Fruit fly (Drosophila melanogaster) whole organism, embryonic: ENCODE data around the gene CG34338.

ENCODE experiments used
- Antp ChIP-seq: fragments of 200-800 bp; sonication (Bioruptor generic); optimal IDR thresholded peaks from 3 replicates; lab custom pipeline; 2016; ENCODE audit warnings: missing biosample characterization, missing genetic modification characterization
- Atf3 ChIP-seq: fragments of 200-800 bp; sonication (Bioruptor generic); optimal IDR thresholded peaks from 3 replicates; lab custom pipeline; 2016; ENCODE audit warnings: missing biosample characterization, missing genetic modification characterization
- Bteb2 ChIP-seq: fragments of 200-800 bp; sonication (Bioruptor generic); optimal IDR thresholded peaks from 2 replicates; lab custom pipeline; 2016; ENCODE audit warnings: missing biosample characterization, missing genetic modification characterization
- CG10267 ChIP-seq: fragments of 200-800 bp; sonication (Bioruptor generic); optimal IDR thresholded peaks from 2 replicates; lab custom pipeline; 2018; ENCODE audit warnings: missing biosample characterization, mild to moderate bottlenecking, missing genetic modification characterization, moderate library complexity
- CG11723 ChIP-seq: fragments of 200-800 bp; sonication (Bioruptor generic); optimal IDR thresholded peaks from 2 replicates; lab custom pipeline; 2017; ENCODE audit warnings: missing biosample characterization, mild to moderate bottlenecking, missing genetic modification characterization
- CG12219 ChIP-seq: fragments of 200-800 bp; sonication (Bioruptor generic); optimal IDR thresholded peaks from 3 replicates; lab custom pipeline; 2018; ENCODE audit warnings: missing biosample characterization, mild to moderate bottlenecking, missing genetic modification characterization
- CG14667 ChIP-seq: fragments of 200-800 bp; sonication (Bioruptor generic); IDR thresholded peaks from 2 replicates; pipeline ENCODE4 v1.3.6; 2022; ENCODE audit warnings: missing biosample characterization, missing genetic modification characterization
- CG1647 ChIP-seq: fragments of 200-800 bp; sonication (Bioruptor generic); optimal IDR thresholded peaks from 3 replicates; lab custom pipeline; 2016; ENCODE audit warnings: missing biosample characterization, missing genetic modification characterization
- CG17568 ChIP-seq: fragments of 200-800 bp; sonication (Bioruptor generic); optimal IDR thresholded peaks from 2 replicates; lab custom pipeline; 2018; ENCODE audit warnings: missing biosample characterization, mild to moderate bottlenecking, missing genetic modification characterization, moderate library complexity
- CG3281 ChIP-seq: fragments of 200-800 bp; sonication (Bioruptor generic); optimal IDR thresholded peaks from 3 replicates; lab custom pipeline; 2017; ENCODE audit warnings: missing biosample characterization, mild to moderate bottlenecking, missing genetic modification characterization
- CG33213 ChIP-seq: fragments of 200-800 bp; sonication (Bioruptor generic); optimal IDR thresholded peaks from 3 replicates; lab custom pipeline; 2016; ENCODE audit warnings: missing biosample characterization, missing genetic modification characterization
- CG3838 ChIP-seq: fragments of 200-800 bp; sonication (Bioruptor generic); optimal IDR thresholded peaks from 3 replicates; lab custom pipeline; 2016; ENCODE audit warnings: missing biosample characterization, missing genetic modification characterization
- CG43689 ChIP-seq: fragments of 200-800 bp; sonication (Bioruptor generic); IDR thresholded peaks from 2 replicates; pipeline ENCODE4 v1.3.6; 2022; ENCODE audit warnings: missing biosample characterization, missing genetic modification characterization
- CG5245 ChIP-seq: fragments of 200-800 bp; sonication (Bioruptor generic); optimal IDR thresholded peaks from 3 replicates; lab custom pipeline; 2016; ENCODE audit warnings: missing biosample characterization, missing genetic modification characterization
- CG6272 ChIP-seq: fragments of 200-800 bp; sonication (Bioruptor generic); IDR thresholded peaks from 2 replicates; pipeline ENCODE4 v1.3.6; 2022; ENCODE audit warnings: missing biosample characterization, missing genetic modification characterization
- CG6854 ChIP-seq: fragments of 200-800 bp; sonication (Bioruptor generic); optimal IDR thresholded peaks from 3 replicates; lab custom pipeline; 2017; ENCODE audit warnings: missing biosample characterization, mild to moderate bottlenecking, missing genetic modification characterization
- CG7928 ChIP-seq: fragments of 200-800 bp; sonication (Bioruptor generic); optimal IDR thresholded peaks from 2 replicates; lab custom pipeline; 2017; ENCODE audit warnings: missing biosample characterization, mild to moderate bottlenecking, missing genetic modification characterization
- CG8359 ChIP-seq: fragments of 200-800 bp; sonication (Bioruptor generic); optimal IDR thresholded peaks from 2 replicates; lab custom pipeline; 2017; ENCODE audit warnings: missing biosample characterization, mild to moderate bottlenecking, missing genetic modification characterization, borderline replicate concordance
- CG9609 ChIP-seq: fragments of 200-800 bp; sonication (Bioruptor generic); optimal IDR thresholded peaks from 3 replicates; lab custom pipeline; 2016; ENCODE audit warnings: missing biosample characterization, missing genetic modification characterization
- CTCF ChIP-seq: fragments of 200-800 bp; sonication (Bioruptor generic); optimal IDR thresholded peaks from 2 replicates; lab custom pipeline; 2017; ENCODE audit warnings: missing biosample characterization, mild to moderate bottlenecking, missing genetic modification characterization, moderate library complexity
- Chrac-16 ChIP-seq: fragments of 200-800 bp; sonication (Bioruptor generic); optimal IDR thresholded peaks from 3 replicates; lab custom pipeline; 2016; ENCODE audit warnings: missing biosample characterization, missing genetic modification characterization
- HLH54F ChIP-seq: fragments of 200-800 bp; sonication (Bioruptor generic); optimal IDR thresholded peaks from 3 replicates; lab custom pipeline; 2016; ENCODE audit warnings: missing biosample characterization, missing genetic modification characterization
- Hr51 ChIP-seq, 2 experiments: fragments of 200-800 bp; sonication (Bioruptor generic); optimal IDR thresholded peaks; 2 replicates in 1 of 2; 3 replicates in 1 of 2; lab custom pipeline; 2016 to 2018; ENCODE audit warnings: missing biosample characterization in 2 of 2, missing genetic modification characterization in 2 of 2, mild to moderate bottlenecking in 1 of 2, moderate library complexity in 1 of 2
- Kr ChIP-seq: fragments of 200-800 bp; sonication (Bioruptor generic); optimal IDR thresholded peaks from 2 replicates; lab custom pipeline; 2017; ENCODE audit warnings: missing biosample characterization, mild to moderate bottlenecking, missing genetic modification characterization
- MBD-R2 ChIP-seq: fragments of 200-800 bp; sonication (Bioruptor generic); IDR thresholded peaks from 2 replicates; pipeline ENCODE4 v1.3.6; 2022; ENCODE audit warnings: missing biosample characterization, missing genetic modification characterization
- Max ChIP-seq: fragments of 200-800 bp; sonication (Bioruptor generic); optimal IDR thresholded peaks from 2 replicates; lab custom pipeline; 2016; ENCODE audit warnings: missing biosample characterization, mild to moderate bottlenecking, missing genetic modification characterization
- Meics ChIP-seq: fragments of 200-800 bp; sonication (Bioruptor generic); optimal IDR thresholded peaks from 2 replicates; lab custom pipeline; 2017; ENCODE audit warnings: missing biosample characterization, mild to moderate bottlenecking, missing genetic modification characterization
- Pdp1 ChIP-seq, 2 experiments: fragments of 200-800 bp; sonication (Bioruptor generic); optimal IDR thresholded peaks; 3 replicates each; lab custom pipeline; 2016; ENCODE audit warnings: missing biosample characterization in 2 of 2, missing genetic modification characterization in 2 of 2, mild to moderate bottlenecking in 1 of 2, moderate library complexity in 1 of 2
- Ptx1 ChIP-seq: fragments of 200-800 bp; sonication (Bioruptor generic); IDR thresholded peaks from 2 replicates; pipeline ENCODE4 v1.3.6; 2022; ENCODE audit warnings: missing biosample characterization, missing genetic modification characterization
- ara ChIP-seq: fragments of 200-800 bp; sonication (Bioruptor generic); IDR thresholded peaks from 2 replicates; pipeline ENCODE4 v1.3.6; 2022; ENCODE audit warnings: missing biosample characterization, missing genetic modification characterization
- cas ChIP-seq: fragments of 200-800 bp; sonication (Bioruptor generic); IDR thresholded peaks from 2 replicates; pipeline ENCODE4 v1.3.6; 2022; ENCODE audit warnings: missing biosample characterization, missing genetic modification characterization
- da ChIP-seq: fragments of 200-800 bp; sonication (Bioruptor generic); optimal IDR thresholded peaks from 2 replicates; lab custom pipeline; 2016; ENCODE audit warnings: missing biosample characterization, missing genetic modification characterization
- exex ChIP-seq: fragments of 200-800 bp; sonication (Bioruptor generic); optimal IDR thresholded peaks from 4 replicates; lab custom pipeline; 2018; ENCODE audit warnings: missing biosample characterization, mild to moderate bottlenecking, missing genetic modification characterization, moderate library complexity
- fd3F ChIP-seq: fragments of 200-800 bp; sonication (Bioruptor generic); optimal IDR thresholded peaks from 2 replicates; lab custom pipeline; 2018; ENCODE audit warnings: missing biosample characterization, mild to moderate bottlenecking, missing genetic modification characterization, moderate library complexity
- gt ChIP-seq: fragments of 200-800 bp; sonication (Bioruptor generic); IDR thresholded peaks from 2 replicates; pipeline ENCODE4 v1.3.6; 2022; ENCODE audit warnings: missing biosample characterization, missing genetic modification characterization
- ken ChIP-seq: fragments of 200-800 bp; sonication (Bioruptor generic); IDR thresholded peaks from 3 replicates; pipeline ENCODE4 v1.3.6; 2022; ENCODE audit warnings: missing biosample characterization, missing genetic modification characterization
- knrl ChIP-seq: fragments of 200-800 bp; sonication (Bioruptor generic); IDR thresholded peaks from 3 replicates; pipeline ENCODE4 v1.3.6; 2022; ENCODE audit warnings: missing biosample characterization, missing genetic modification characterization; ENCODE audit not compliant: partially characterized antibody
- luna ChIP-seq: fragments of 200-800 bp; sonication (Bioruptor generic); optimal IDR thresholded peaks from 2 replicates; lab custom pipeline; 2016; ENCODE audit warnings: missing biosample characterization, missing genetic modification characterization
- mld ChIP-seq: fragments of 200-800 bp; sonication (Bioruptor generic); IDR thresholded peaks from 3 replicates; pipeline ENCODE4 v1.3.6; 2022; ENCODE audit warnings: missing biosample characterization, missing genetic modification characterization; ENCODE audit not compliant: partially characterized antibody
- nmo ChIP-seq: fragments of 200-800 bp; sonication (Bioruptor generic); optimal IDR thresholded peaks from 2 replicates; lab custom pipeline; 2018; ENCODE audit warnings: missing biosample characterization, mild to moderate bottlenecking, missing genetic modification characterization, moderate library complexity
- oc ChIP-seq: fragments of 200-800 bp; sonication (Bioruptor generic); optimal IDR thresholded peaks from 2 replicates; lab custom pipeline; 2018; ENCODE audit warnings: missing biosample characterization, mild to moderate bottlenecking, missing genetic modification characterization, moderate library complexity
- pan ChIP-seq, 4 experiments: fragments of >200 bp in 3 of 4; fragments of 200-800 bp in 1 of 4; sonication (Bioruptor generic) in 1 of 4; optimal IDR thresholded peaks in 3 of 4; IDR thresholded peaks in 1 of 4; 2 replicates each; pipeline versions ENCODE4 v1.3.6 to Lab custom; 2017 to 2022; ENCODE audit warnings: missing biosample characterization in 2 of 4, missing genetic modification characterization in 2 of 4, mixed read lengths in 1 of 4
- pfk ChIP-seq: fragments of 200-800 bp; sonication (Bioruptor generic); optimal IDR thresholded peaks from 2 replicates; lab custom pipeline; 2018; ENCODE audit warnings: missing biosample characterization, mild to moderate bottlenecking, missing genetic modification characterization, moderate library complexity
- so ChIP-seq: fragments of 200-800 bp; sonication (Bioruptor generic); IDR thresholded peaks from 3 replicates; pipeline ENCODE4 v1.3.6; 2022; ENCODE audit warnings: missing biosample characterization, missing genetic modification characterization
- sob ChIP-seq: fragments of 200-800 bp; sonication (Bioruptor generic); IDR thresholded peaks from 2 replicates; pipeline ENCODE4 v1.3.6; 2022; ENCODE audit warnings: missing biosample characterization, missing genetic modification characterization
- stwl ChIP-seq: fragments of 200-800 bp; sonication (Bioruptor generic); optimal IDR thresholded peaks from 3 replicates; lab custom pipeline; 2018; ENCODE audit warnings: missing biosample characterization, mild to moderate bottlenecking, missing genetic modification characterization, moderate library complexity
- trh ChIP-seq: fragments of 200-800 bp; sonication (Bioruptor generic); optimal IDR thresholded peaks from 2 replicates; lab custom pipeline; 2016; ENCODE audit warnings: missing biosample characterization, missing genetic modification characterization
- zen2 ChIP-seq: fragments of 200-800 bp; sonication (Bioruptor generic); IDR thresholded peaks from 3 replicates; pipeline ENCODE4 v1.3.6; 2022; ENCODE audit warnings: missing biosample characterization, missing genetic modification characterization; ENCODE audit not compliant: partially characterized antibody
- zfh2 ChIP-seq: fragments of 200-800 bp; sonication (Bioruptor generic); optimal IDR thresholded peaks from 2 replicates; lab custom pipeline; 2016; ENCODE audit warnings: missing biosample characterization, missing genetic modification characterization

The CG34338 gene

dm6 chrX:7728251-7729164, 40.0 kb upstream of the CG34338 start, which contains the start of the genes NELF-B and CG12155 (continued):
- no peak for TF ChIP-seq CG17568 (GFP tag; lab: Kevin White, UChicago)
- TF ChIP-seq pan (optimal IDR thresholded peaks at IDR 0.05; lab: Kevin White, UChicago), result no peak
- no peak for TF ChIP-seq pan (GFP tag; optimal IDR thresholded peaks at IDR 0.05 in 1 of 2, IDR thresholded peaks at IDR 0.05 in 1 of 2)
- peak; percentile 24 to 27 for TF ChIP-seq Pdp1 (GFP tag; optimal IDR thresholded peaks at IDR 0.05; lab: Kevin White, UChicago)
- TF ChIP-seq ken (GFP tag; lab: Robert Waterston, UW), result no peak
- TF ChIP-seq CG7928 (GFP tag; lab: Kevin White, UChicago), result no peak
- peak; percentile 61 for TF ChIP-seq Max (GFP tag; lab: Kevin White, UChicago)
- peak; percentile 52 for TF ChIP-seq CG3281 (GFP tag; lab: Kevin White, UChicago)
- no peak for TF ChIP-seq CG8359
- TF ChIP-seq Meics (GFP tag; lab: Kevin White, UChicago), result no peak
- no peak for TF ChIP-seq luna (GFP tag; lab: Kevin White, UChicago)
- no peak for TF ChIP-seq CG33213 (GFP tag; lab: Kevin White, UChicago)
- peak; percentile 23 for TF ChIP-seq fd3F
- no peak for TF ChIP-seq gt (GFP tag; lab: Robert Waterston, UW)
- TF ChIP-seq ara, result peak; percentile 21; the same call in 1 of the 2 replicates
- no peak for TF ChIP-seq CTCF (GFP tag; lab: Kevin White, UChicago)
- no peak; the same call in 1 of the 2 replicates for TF ChIP-seq CG6272 (GFP tag; lab: Robert Waterston, UW)
- TF ChIP-seq Chrac-16, result peak; percentile 49
- TF ChIP-seq Kr (GFP tag; lab: Kevin White, UChicago), result no peak
- TF ChIP-seq Bteb2 (GFP tag; lab: Kevin White, UChicago), result no peak
- TF ChIP-seq CG3838 (GFP tag; lab: Kevin White, UChicago), result no peak
- no peak for TF ChIP-seq CG14667 (GFP tag; lab: Robert Waterston, UW)
- TF ChIP-seq MBD-R2 (GFP tag; lab: Robert Waterston, UW), result peak; percentile 77
- TF ChIP-seq Ptx1 (GFP tag; lab: Robert Waterston, UW), result peak; percentile 58
- no peak for TF ChIP-seq pfk (GFP tag; lab: Kevin White, UChicago)
- no peak for TF ChIP-seq so (GFP tag; lab: Robert Waterston, UW)
- peak; percentile 23 for TF ChIP-seq CG9609 (GFP tag; lab: Kevin White, UChicago)
- no peak for TF ChIP-seq CG1647 (GFP tag; lab: Kevin White, UChicago)
- TF ChIP-seq da (GFP tag; lab: Kevin White, UChicago), result no peak
- no peak for TF ChIP-seq CG12219 (GFP tag; lab: Kevin White, UChicago)
- peak; percentile 62; the same call in 2 of the 3 replicates for TF ChIP-seq knrl
- TF ChIP-seq zen2 (GFP tag; lab: Robert Waterston, UW), result no peak
- TF ChIP-seq oc (tag; lab: Kevin White, UChicago), result no peak
- TF ChIP-seq CG43689 (GFP tag; lab: Robert Waterston, UW), result no peak
- TF ChIP-seq stwl (tag; lab: Kevin White, UChicago), result peak; percentile 1
- no peak for TF ChIP-seq sob (GFP tag; lab: Robert Waterston, UW)
- TF ChIP-seq CG10267 (tag; lab: Kevin White, UChicago), result peak; percentile 59
- peak; percentile 23 for TF ChIP-seq zfh2 (GFP tag; lab: Kevin White, UChicago)
- no peak for TF ChIP-seq CG11723
- TF ChIP-seq HLH54F, result peak; percentile 16
- no peak for TF ChIP-seq CG6854 (GFP tag; lab: Kevin White, UChicago)
- peak; percentile 66 for TF ChIP-seq nmo (GFP tag; lab: Kevin White, UChicago)
- no peak for TF ChIP-seq Hr51 (GFP tag; optimal IDR thresholded peaks at IDR 0.05; lab: Kevin White, UChicago)
- no peak for TF ChIP-seq cas (GFP tag; lab: Robert Waterston, UW)
- TF ChIP-seq exex (tag; lab: Kevin White, UChicago), result no peak
- TF ChIP-seq CG5245, result no peak
- TF ChIP-seq trh (GFP tag; lab: Kevin White, UChicago), result no peak
- TF ChIP-seq mld (GFP tag; lab: Robert Waterston, UW), result no peak
- no peak for TF ChIP-seq Antp (GFP tag; lab: Kevin White, UChicago)
- no peak for TF ChIP-seq Atf3 (GFP tag; lab: Kevin White, UChicago)
